Worm (Caenorhabditis elegans) whole organism, early embryonic: ENCODE data around the gene F36D3.5.

ENCODE experiments used
- B0310.2 ChIP-seq: sonication (generic microtip); optimal IDR thresholded peaks from 2 replicates; lab custom pipeline; 2016; ENCODE audit warnings: mild to moderate bottlenecking, missing genetic modification characterization, missing compliant biosample characterization
- F13C5.2 ChIP-seq: sonication (generic microtip); optimal IDR thresholded peaks from 2 replicates; lab custom pipeline; 2017; ENCODE audit warnings: mild to moderate bottlenecking, missing genetic modification characterization, inconsistent platforms, missing compliant biosample characterization
- aly-1 ChIP-seq: sonication (generic microtip); optimal IDR thresholded peaks from 2 replicates; lab custom pipeline; 2016; ENCODE audit warnings: missing genetic modification characterization, missing compliant biosample characterization
- ama-1 ChIP-seq: fragments of 150-350 bp; optimal IDR thresholded peaks from 2 replicates; lab custom pipeline; 2014
- ceh-13 ChIP-seq: fragments of 200-800 bp; sonication (Bioruptor generic); optimal IDR thresholded peaks from 2 replicates; lab custom pipeline; 2018; ENCODE audit warnings: mild to moderate bottlenecking, missing genetic modification characterization, missing compliant biosample characterization
- ceh-36 ChIP-seq: sonication (generic microtip); optimal IDR thresholded peaks from 2 replicates; lab custom pipeline; 2016; ENCODE audit warnings: missing genetic modification characterization, inconsistent platforms, missing compliant biosample characterization
- ets-7 ChIP-seq: sonication (generic microtip); optimal IDR thresholded peaks from 2 replicates; lab custom pipeline; 2016; ENCODE audit warnings: missing genotype, missing genetic modification characterization, missing compliant biosample characterization
- flt-1 ChIP-seq: fragments of 200-800 bp; sonication (Bioruptor generic); IDR thresholded peaks from 2 replicates; pipeline ENCODE4 v1.3.6; 2022; ENCODE audit warnings: missing genetic modification characterization, missing compliant biosample characterization
- hmbx-1 ChIP-seq: sonication (generic microtip); optimal IDR thresholded peaks from 2 replicates; lab custom pipeline; 2016; ENCODE audit warnings: mild to moderate bottlenecking, missing genetic modification characterization, missing compliant biosample characterization
- hmg-4 ChIP-seq: fragments of 200-800 bp; sonication (Bioruptor generic); optimal IDR thresholded peaks from 2 replicates; lab custom pipeline; 2018; ENCODE audit warnings: mild to moderate bottlenecking, missing genetic modification characterization, missing compliant biosample characterization
- hnd-1 ChIP-seq: sonication (generic microtip); optimal IDR thresholded peaks from 2 replicates; lab custom pipeline; 2016; ENCODE audit warnings: missing genetic modification characterization, missing compliant biosample characterization
- pes-1 ChIP-seq: fragments of 200-800 bp; sonication (Bioruptor generic); IDR thresholded peaks from 2 replicates; pipeline ENCODE4 v1.3.6; 2022; ENCODE audit warnings: missing genetic modification reagents, missing genetic modification characterization, missing compliant biosample characterization
- scrt-1 ChIP-seq: fragments of 200-800 bp; sonication (Bioruptor generic); IDR thresholded peaks from 2 replicates; pipeline ENCODE4 v1.3.6; 2022; ENCODE audit warnings: missing genetic modification characterization, missing compliant biosample characterization
- sea-1 ChIP-seq: fragments of 200-800 bp; sonication (Bioruptor generic); conservative IDR thresholded peaks from 2 replicates; pipeline ENCODE4 v1.3.6; 2022; ENCODE audit warnings: missing genetic modification characterization, missing compliant biosample characterization
- tbx-11 ChIP-seq: fragments of 200-800 bp; sonication (Bioruptor generic); IDR thresholded peaks from 2 replicates; pipeline ENCODE4 v1.3.6; 2022; ENCODE audit warnings: missing genetic modification characterization, missing compliant biosample characterization
- tbx-37 ChIP-seq: fragments of 200-800 bp; sonication (Bioruptor generic); conservative IDR thresholded peaks from 2 replicates; pipeline ENCODE4 v1.3.6; 2022; ENCODE audit warnings: missing genetic modification reagents, missing genetic modification characterization, missing compliant biosample characterization
- tra-4 ChIP-seq: sonication (generic microtip); optimal IDR thresholded peaks from 2 replicates; lab custom pipeline; 2017; ENCODE audit warnings: missing genetic modification characterization, missing compliant biosample characterization

F36D3.5 gene

DNA sequence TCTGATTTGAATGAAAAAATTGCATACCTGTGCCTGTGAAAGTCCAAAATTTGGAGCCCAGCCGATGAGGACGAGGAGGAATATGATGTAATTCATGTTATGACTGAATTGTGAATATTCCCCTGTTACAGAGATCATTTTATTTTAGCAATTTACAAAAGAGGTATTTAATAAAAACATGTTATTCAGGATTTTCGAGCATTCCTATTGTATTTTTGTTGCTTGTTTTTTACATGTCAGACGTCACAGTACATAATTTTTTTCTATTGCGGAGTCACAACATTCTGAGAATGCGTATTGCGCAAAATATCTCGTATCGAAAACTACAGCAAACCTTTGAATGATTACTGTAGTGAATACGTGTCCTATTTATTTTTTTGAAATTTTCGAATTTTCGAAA lies 11.9 kb downstream of the F36D3.5 start, which contains the start of gene F36D3.14:
Gene F36D3.14 (minus strand): TSS at position 101 of the 400 bp plus-strand sequence.
- TF ChIP-seq ets-7 (tag; lab: Kevin White, UChicago) = no peak
- TF ChIP-seq tra-4 (tag; lab: Kevin White, UChicago) = no peak
- no peak for TF ChIP-seq ceh-36
- no peak for TF ChIP-seq tbx-11 (GFP tag; lab: Robert Waterston, UW)
- TF ChIP-seq hmbx-1 = no peak
- TF ChIP-seq sea-1 (GFP tag; lab: Robert Waterston, UW) = no peak
- no peak for TF ChIP-seq scrt-1 (GFP tag; lab: Robert Waterston, UW)
- TF ChIP-seq pes-1 (GFP tag; lab: Robert Waterston, UW) = no peak
- TF ChIP-seq ceh-13 = no peak
- no peak for TF ChIP-seq hmg-4

- no peak for TF ChIP-seq flt-1 (GFP tag; lab: Robert Waterston, UW)
- no peak for TF ChIP-seq pes-1 (GFP tag; lab: Robert Waterston, UW)
- no peak for TF ChIP-seq ceh-13
- TF ChIP-seq ceh-36 = no peak
- no peak for TF ChIP-seq hmbx-1
- TF ChIP-seq aly-1 = no peak
- TF ChIP-seq sea-1 (GFP tag; lab: Robert Waterston, UW) = no peak
- TF ChIP-seq tra-4 (tag; lab: Kevin White, UChicago) = no peak
- no peak for TF ChIP-seq F13C5.2
- TF ChIP-seq hmg-4 = no peak
- no peak for TF ChIP-seq scrt-1 (GFP tag; lab: Robert Waterston, UW)
- TF ChIP-seq ets-7 (tag; lab: Kevin White, UChicago) = no peak
- TF ChIP-seq ama-1 (lab: Kevin White, UChicago) = no peak
- TF ChIP-seq B0310.2 (tag; lab: Kevin White, UChicago) = no peak
- no peak for TF ChIP-seq tbx-37 (GFP tag; lab: Robert Waterston, UW)
- TF ChIP-seq tbx-11 (GFP tag; lab: Robert Waterston, UW) = no peak
- TF ChIP-seq hnd-1 (tag; lab: Kevin White, UChicago) = no peak
Measured at ce11 chrV:16499006-16499405, 16.0 kb downstream of the F36D3.5 start, which contains the start of gene F36D3.1. TSS of gene F36D3.1 (plus strand) at chrV:16499352.

DNA sequence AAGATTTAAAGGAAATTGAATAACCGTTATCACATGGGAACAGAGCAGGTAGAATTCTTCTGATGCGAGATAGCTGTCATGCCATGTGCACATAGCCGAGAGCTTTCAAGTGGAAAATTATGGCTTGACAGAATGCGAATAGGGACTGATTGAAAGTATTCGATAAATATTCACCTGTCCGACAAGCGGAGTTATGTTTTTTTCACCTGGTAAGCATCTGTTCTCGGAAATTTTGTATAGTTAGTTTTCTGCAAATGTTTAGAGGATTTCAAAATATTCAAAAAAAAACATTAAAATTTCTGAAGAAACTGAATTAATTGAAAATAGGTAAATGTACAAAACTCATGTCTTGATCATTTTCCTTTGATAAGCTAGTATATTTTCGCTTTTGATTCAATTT lies 17.5 kb downstream of the F36D3.5 start, which contains the start of gene srh-136:
Gene srh-136 (minus strand): TSS at position 93 of the 400 bp plus-strand sequence.
- no peak for TF ChIP-seq F13C5.2
- no peak for TF ChIP-seq tra-4 (tag; lab: Kevin White, UChicago)
- TF ChIP-seq ama-1 (lab: Kevin White, UChicago) = no peak
- TF ChIP-seq ets-7 (tag; lab: Kevin White, UChicago) = no peak
- no peak for TF ChIP-seq hnd-1 (tag; lab: Kevin White, UChicago)
- no peak for TF ChIP-seq sea-1 (GFP tag; lab: Robert Waterston, UW)
- no peak for TF ChIP-seq B0310.2 (tag; lab: Kevin White, UChicago)
- no peak for TF ChIP-seq hmbx-1
- TF ChIP-seq ceh-13 = no peak
- no peak for TF ChIP-seq pes-1 (GFP tag; lab: Robert Waterston, UW)

- no peak for TF ChIP-seq tra-4 (tag; lab: Kevin White, UChicago)
- TF ChIP-seq B0310.2 (tag; lab: Kevin White, UChicago) = no peak
- no peak for TF ChIP-seq sea-1 (GFP tag; lab: Robert Waterston, UW)
- no peak for TF ChIP-seq hnd-1 (tag; lab: Kevin White, UChicago)
- TF ChIP-seq F13C5.2 = no peak
- TF ChIP-seq tbx-37 (GFP tag; lab: Robert Waterston, UW) = no peak
- no peak for TF ChIP-seq pes-1 (GFP tag; lab: Robert Waterston, UW)
- TF ChIP-seq ceh-36 = no peak
Measured at ce11 chrV:16494359-16494758, 20.7 kb downstream of the F36D3.5 start, which contains the start of gene comt-2. TSS of gene comt-2 (minus strand) at chrV:16494489.

- TF ChIP-seq ceh-36 (no peak), scrt-1 (GFP tag; lab: Robert Waterston, UW) (no peak), ama-1 (lab: Kevin White, UChicago) (no peak)
Measured at ce11 chrV:16488172-16488571, 26.9 kb downstream of the F36D3.5 start, which contains the start of gene sqst-4. TSS of gene sqst-4 (plus strand) at chrV:16488472.

DNA sequence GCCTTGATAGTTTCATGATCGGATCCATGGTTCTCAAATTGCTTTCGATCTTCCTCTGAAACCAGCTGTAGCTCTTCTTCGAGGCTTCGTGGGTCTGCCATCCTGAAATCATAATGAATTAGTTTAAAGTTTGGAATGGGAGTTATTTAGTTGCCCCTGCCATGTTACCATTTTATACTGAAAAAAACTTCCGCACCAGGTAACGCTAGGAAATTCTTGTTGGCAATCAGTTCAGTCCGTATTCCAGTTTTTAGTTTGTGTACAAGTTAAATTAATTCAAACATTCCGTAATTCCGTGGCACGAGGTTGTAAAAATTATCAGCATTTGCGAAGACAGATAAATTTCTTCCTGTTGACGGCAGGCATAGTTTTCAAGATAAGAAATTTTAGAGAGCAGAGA lies 27.6 kb downstream of the F36D3.5 start, which contains the start of gene Y32B12A.5:
Gene Y32B12A.5 (minus strand): TSS at position 101 of the 400 bp plus-strand sequence.
- no peak for TF ChIP-seq B0310.2 (tag; lab: Kevin White, UChicago)
- TF ChIP-seq ceh-36 = no peak
- no peak for TF ChIP-seq pes-1 (GFP tag; lab: Robert Waterston, UW)
- no peak for TF ChIP-seq flt-1 (GFP tag; lab: Robert Waterston, UW)
- TF ChIP-seq F13C5.2 = no peak

ce11 chrV:16483681-16484080 lies 31.4 kb downstream of the F36D3.5 start, which contains the start of gene srh-139:
TSS of gene srh-139 (plus strand) at chrV:16483981.
- TF ChIP-seq F13C5.2 = no peak
- no peak for TF ChIP-seq tbx-11 (GFP tag; lab: Robert Waterston, UW)
- TF ChIP-seq scrt-1 (GFP tag; lab: Robert Waterston, UW) = no peak
- no peak for TF ChIP-seq tra-4 (tag; lab: Kevin White, UChicago)
- no peak for TF ChIP-seq ets-7 (tag; lab: Kevin White, UChicago)
- no peak for TF ChIP-seq B0310.2 (tag; lab: Kevin White, UChicago)
- no peak for TF ChIP-seq ama-1 (lab: Kevin White, UChicago)
- TF ChIP-seq tbx-37 (GFP tag; lab: Robert Waterston, UW) = no peak
- TF ChIP-seq hmbx-1 = no peak

- TF ChIP-seq tra-4 (tag; lab: Kevin White, UChicago) = no peak
- TF ChIP-seq sea-1 (GFP tag; lab: Robert Waterston, UW) = no peak
- TF ChIP-seq ceh-36 = no peak
- no peak for TF ChIP-seq flt-1 (GFP tag; lab: Robert Waterston, UW)
Measured at ce11 chrV:16483044-16483443, 32.0 kb downstream of the F36D3.5 start, which contains the start of gene F57E7.2. TSS of gene F57E7.2 (minus strand) at chrV:16483144.
